Fruit fly (Drosophila melanogaster): ENCODE data around the gene CG5946.

The CG5946 gene

DNA sequence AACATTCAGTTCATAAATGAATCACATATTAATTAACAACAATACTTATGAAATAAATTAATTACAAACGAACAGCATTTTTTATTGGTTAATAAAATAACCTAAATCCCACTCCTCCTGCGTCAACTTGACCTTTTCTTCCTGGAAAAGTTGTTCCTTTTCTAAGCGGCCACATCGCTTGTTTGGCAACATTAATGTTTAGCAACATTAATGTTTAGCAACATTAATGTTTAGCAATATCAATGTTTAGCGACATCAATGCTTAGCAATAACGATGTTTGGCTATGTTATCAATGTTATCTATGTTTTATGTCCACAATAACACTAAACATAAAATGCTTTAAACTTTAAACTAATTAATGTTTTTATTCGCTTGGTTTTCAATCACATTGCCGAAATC is 5.4 kb downstream of the CG5946 start:
- TF ChIP-seq CG10267 (tag; optimal IDR thresholded peaks at IDR 0.05) (no peak), sim (GFP tag; IDR thresholded peaks at IDR 0.05) (no peak), CG2875 (GFP tag; optimal IDR thresholded peaks at IDR 0.05) (no peak), CG11504 (tag; optimal IDR thresholded peaks at IDR 0.05) (peak; percentile 99), so (GFP tag; IDR thresholded peaks at IDR 0.05) (no peak)

- TF ChIP-seq CG5245 (GFP tag; optimal IDR thresholded peaks at IDR 0.05) (no peak), Lim3 (GFP tag; IDR thresholded peaks at IDR 0.05) (no peak), Hr78 (GFP tag; optimal IDR thresholded peaks at IDR 0.05) (no peak), HmgZ (tag; optimal IDR thresholded peaks at IDR 0.05) (peak; percentile 56), Gug (GFP tag; IDR thresholded peaks at IDR 0.05) (no peak), NfI (GFP tag; optimal IDR thresholded peaks at IDR 0.05) (no peak), MESR4 (GFP tag; optimal IDR thresholded peaks at IDR 0.05) (peak; percentile 10), tll (GFP tag; optimal IDR thresholded peaks at IDR 0.05) (peak in 1 of 2 experiments; percentile 1), CG18262 (tag; optimal IDR thresholded peaks at IDR 0.05) (no peak), inv (GFP tag; IDR thresholded peaks at IDR 0.05; ENCODE audit: partially characterized antibody) (peak; percentile 79), nmo (GFP tag; optimal IDR thresholded peaks at IDR 0.05) (peak; percentile 6), sqz (GFP tag; optimal IDR thresholded peaks at IDR 0.05) (no peak), Doc3 (GFP tag; IDR thresholded peaks at IDR 0.05; ENCODE audit: partially characterized antibody) (peak; percentile 89), hkb (optimal IDR thresholded peaks at IDR 0.05) (no peak), hkb (GFP tag; IDR thresholded peaks at IDR 0.05) (no peak), CG3726 (GFP tag; IDR thresholded peaks at IDR 0.05) (no peak), PHDP (tag; optimal IDR thresholded peaks at IDR 0.05) (no peak), CG12744 (GFP tag; optimal IDR thresholded peaks at IDR 0.05) (no peak), vnd (GFP tag; IDR thresholded peaks at IDR 0.05; ENCODE audit: partially characterized antibody) (peak; percentile 79), CG11723 (GFP tag; optimal IDR thresholded peaks at IDR 0.05) (no peak), CG11247 (GFP tag; IDR thresholded peaks at IDR 0.05) (no peak), gem (tag; optimal IDR thresholded peaks at IDR 0.05) (no peak), CG17361 (GFP tag; IDR thresholded peaks at IDR 0.05) (no peak), klu (GFP tag; IDR thresholded peaks at IDR 0.05) (no peak), ems (GFP tag; optimal IDR thresholded peaks at IDR 0.05) (no peak), CG2712 (tag; optimal IDR thresholded peaks at IDR 0.05) (no peak), CG4820 (GFP tag; optimal IDR thresholded peaks at IDR 0.05) (no peak), Elba2 (GFP tag; optimal IDR thresholded peaks at IDR 0.05) (peak; percentile 62), Ets65A (GFP tag) (no peak), knrl (GFP tag; IDR thresholded peaks at IDR 0.05; ENCODE audit: partially characterized antibody) (peak; percentile 84), oc (tag; optimal IDR thresholded peaks at IDR 0.05) (peak; percentile 95), YL-1 (GFP tag; optimal IDR thresholded peaks at IDR 0.05) (peak; percentile 6), CG17328 (GFP tag; IDR thresholded peaks at IDR 0.05) (no peak), sd (tag; optimal IDR thresholded peaks at IDR 0.05) (no peak), slp2 (GFP tag; optimal IDR thresholded peaks at IDR 0.05) (no peak), hbn (GFP tag; IDR thresholded peaks at IDR 0.05; ENCODE audit: partially characterized antibody) (peak; percentile 94), Med (GFP tag) (peak; percentile 75), ash1 (GFP tag; optimal IDR thresholded peaks at IDR 0.05) (no peak), CG7556 (GFP tag; optimal IDR thresholded peaks at IDR 0.05) (no peak), Sry-δ (GFP tag; optimal IDR thresholded peaks at IDR 0.05) (peak; percentile 91), MTF-1 (GFP tag; optimal IDR thresholded peaks at IDR 0.05; ENCODE audit: borderline replicate concordance) (no peak), CG2116 (GFP tag; optimal IDR thresholded peaks at IDR 0.05) (peak; percentile 94), Gsc (GFP tag; IDR thresholded peaks at IDR 0.05) (no peak), CG33213 (GFP tag; optimal IDR thresholded peaks at IDR 0.05) (no peak)
These were observed 6.8 kb downstream of the CG5946 start, which contains the start of gene CG14130 for dm6 chr3L:11815220-11815797. CG14130 (plus strand) TSS chr3L:11815444.

Data from whole organism, embryonic.